Fruit fly (Drosophila melanogaster): ENCODE data around the gene Glyp.

Gene Glyp

DNA sequence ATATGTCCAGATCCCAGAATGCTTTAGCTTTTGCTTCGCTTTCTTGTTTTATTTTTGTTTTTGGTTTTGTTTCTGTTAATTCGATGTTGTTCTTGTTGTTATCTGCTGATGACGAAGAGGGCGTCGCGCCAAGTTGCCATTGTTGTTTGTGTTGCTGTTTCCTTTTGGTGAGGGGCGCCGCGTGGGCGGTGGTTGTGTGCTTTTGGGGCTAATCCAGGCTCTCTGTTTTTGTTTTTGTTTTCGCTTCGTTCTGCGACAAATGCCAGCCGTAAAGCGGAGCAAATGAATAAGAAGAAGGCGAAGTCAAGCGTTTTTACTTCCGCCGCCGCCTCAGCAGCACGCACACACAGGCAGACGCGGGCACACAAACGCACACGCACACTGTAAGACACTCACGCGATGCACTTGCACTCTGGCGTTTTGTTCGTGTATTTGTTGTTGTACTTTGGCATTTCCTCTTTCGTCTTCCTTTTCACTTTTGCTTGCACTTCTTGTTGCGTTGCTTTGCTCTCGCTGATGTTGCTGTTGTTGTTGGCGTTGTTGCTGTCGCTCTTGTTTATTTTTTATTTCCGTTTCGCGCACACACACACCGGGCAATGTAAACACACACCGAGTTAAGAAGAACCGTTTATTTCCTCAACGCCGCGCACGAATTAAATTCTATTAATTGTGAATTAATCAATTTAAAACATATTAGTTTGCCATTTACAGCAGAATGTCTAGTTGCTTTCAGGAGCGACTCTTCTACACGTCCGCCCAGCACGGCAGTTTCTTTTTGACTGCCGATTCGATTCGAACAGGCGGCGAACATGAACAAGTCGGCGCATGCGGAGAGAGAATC lies 47.6 kb downstream of the Glyp start, which contains the start of gene aop:
Gene aop, minus strand, starts transcription at position 786 of the 841 bp plus-strand sequence.
- TF ChIP-seq cnc (optimal IDR thresholded peaks at IDR 0.05) (no peak), CG12768 (GFP tag; optimal IDR thresholded peaks at IDR 0.05) (peak; percentile 60), toe (GFP tag; optimal IDR thresholded peaks at IDR 0.05) (peak; percentile 13), Clk (GFP tag; optimal IDR thresholded peaks at IDR 0.05) (peak; percentile 31), bab1 (GFP tag; optimal IDR thresholded peaks at IDR 0.05) (peak; percentile 48), ovo (GFP tag; optimal IDR thresholded peaks at IDR 0.05) (peak; percentile 35), CG7045 (GFP tag; optimal IDR thresholded peaks at IDR 0.05) (peak; percentile 27), CG11617 (GFP tag; optimal IDR thresholded peaks at IDR 0.05) (peak; percentile 80), Mnt (GFP tag; optimal IDR thresholded peaks at IDR 0.05) (peak; percentile 73), Crg-1 (GFP tag; optimal IDR thresholded peaks at IDR 0.05) (peak; percentile 63), CG1620 (GFP tag; optimal IDR thresholded peaks at IDR 0.05) (no peak), CG14711 (tag; optimal IDR thresholded peaks at IDR 0.05) (peak; percentile 15), cic (GFP tag; optimal IDR thresholded peaks at IDR 0.05) (peak; percentile 77), CG7101 (tag; optimal IDR thresholded peaks at IDR 0.05) (peak; percentile 62), pad (GFP tag; optimal IDR thresholded peaks at IDR 0.05) (peak; percentile 53), CG33017 (tag; optimal IDR thresholded peaks at IDR 0.05) (no peak), tj (GFP tag; optimal IDR thresholded peaks at IDR 0.05) (peak; percentile 84), kay (GFP tag; ENCODE audit: borderline replicate concordance) (peak; percentile 38), Hr96 (GFP tag; optimal IDR thresholded peaks at IDR 0.05) (peak; percentile 54), CG5204 (GFP tag; optimal IDR thresholded peaks at IDR 0.05) (peak; percentile 35)

DNA sequence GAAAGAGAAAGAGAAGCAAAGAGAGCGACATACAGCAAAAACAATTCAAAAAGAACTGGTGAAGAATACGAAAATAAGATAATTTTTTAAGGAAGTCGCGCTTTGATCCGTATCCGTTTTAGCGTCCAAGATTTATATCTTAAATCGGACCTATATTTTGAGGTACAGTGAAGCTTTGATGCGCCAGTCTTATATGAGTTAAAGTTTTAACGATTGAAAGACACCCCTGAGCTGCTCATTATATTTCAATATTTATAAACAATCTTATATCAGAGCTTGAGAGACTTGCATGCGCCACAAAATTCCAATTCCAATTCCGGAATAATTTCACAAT lies 48.2 kb downstream of the Glyp start:
- TF ChIP-seq cnc (optimal IDR thresholded peaks at IDR 0.05) (no peak), CG11617 (GFP tag; optimal IDR thresholded peaks at IDR 0.05) (no peak), ovo (GFP tag; optimal IDR thresholded peaks at IDR 0.05) (no peak), Crg-1 (GFP tag; optimal IDR thresholded peaks at IDR 0.05) (no peak), Mnt (GFP tag; optimal IDR thresholded peaks at IDR 0.05) (no peak), CG5204 (GFP tag; optimal IDR thresholded peaks at IDR 0.05) (no peak), tj (GFP tag; optimal IDR thresholded peaks at IDR 0.05) (no peak), Hr96 (GFP tag; optimal IDR thresholded peaks at IDR 0.05) (no peak), toe (GFP tag; optimal IDR thresholded peaks at IDR 0.05) (no peak), Clk (GFP tag; optimal IDR thresholded peaks at IDR 0.05) (no peak), cic (GFP tag; optimal IDR thresholded peaks at IDR 0.05) (no peak), CG12768 (GFP tag; optimal IDR thresholded peaks at IDR 0.05) (no peak), CG33017 (tag; optimal IDR thresholded peaks at IDR 0.05) (no peak), CG14711 (tag; optimal IDR thresholded peaks at IDR 0.05) (no peak), kay (GFP tag; ENCODE audit: borderline replicate concordance) (no peak), pad (GFP tag; optimal IDR thresholded peaks at IDR 0.05) (no peak), CG7101 (tag; optimal IDR thresholded peaks at IDR 0.05) (no peak)

DNA sequence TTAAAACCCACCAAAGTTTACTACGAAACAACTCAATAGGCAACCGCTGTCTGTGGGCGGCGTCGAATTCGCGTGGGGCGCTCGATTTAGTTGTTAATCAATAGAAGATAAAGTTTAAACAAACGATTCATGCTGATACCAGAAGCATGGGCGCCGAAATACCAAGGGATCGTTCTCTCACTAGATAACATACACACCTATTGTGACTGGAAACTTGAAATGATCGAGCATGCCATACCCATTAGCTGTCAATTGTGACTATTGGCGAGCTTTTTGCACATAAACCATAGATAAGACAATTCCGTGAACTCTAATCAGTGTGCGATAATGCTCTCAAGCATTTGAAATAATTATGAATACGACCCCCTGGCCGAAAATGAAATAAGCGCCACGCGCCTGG lies 48.8 kb downstream of the Glyp start:
- TF ChIP-seq cic (GFP tag; optimal IDR thresholded peaks at IDR 0.05) = peak; percentile 2
- no peak for TF ChIP-seq CG14711 (tag; optimal IDR thresholded peaks at IDR 0.05)

DNA sequence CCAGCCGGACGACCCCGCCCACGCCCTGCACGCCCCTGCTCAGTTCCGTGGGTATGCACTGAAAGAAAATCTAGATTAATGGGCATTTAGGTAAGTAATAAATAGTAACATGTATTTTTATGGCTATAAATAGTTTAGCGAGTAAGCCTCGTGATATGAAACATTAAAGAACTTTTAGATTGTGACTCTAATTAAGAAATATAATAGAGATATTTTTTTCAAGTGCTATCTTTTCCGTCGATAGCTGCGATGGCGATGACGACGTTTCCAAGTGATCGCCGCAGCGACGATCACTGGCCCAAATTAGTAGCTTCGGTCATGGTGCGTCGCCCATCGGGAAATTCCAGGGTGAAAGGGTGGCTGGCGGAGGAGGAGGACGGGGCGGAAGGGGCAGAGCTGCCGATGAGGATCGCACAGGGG lies 49.5 kb downstream of the Glyp start:
- TF ChIP-seq Mnt (GFP tag; optimal IDR thresholded peaks at IDR 0.05) (no peak), toe (GFP tag; optimal IDR thresholded peaks at IDR 0.05) (peak; percentile 14), CG33017 (tag; optimal IDR thresholded peaks at IDR 0.05) (peak; percentile 14), CG11617 (GFP tag; optimal IDR thresholded peaks at IDR 0.05) (no peak), Hr96 (GFP tag; optimal IDR thresholded peaks at IDR 0.05) (peak; percentile 10), Clk (GFP tag; optimal IDR thresholded peaks at IDR 0.05) (no peak), cic (GFP tag; optimal IDR thresholded peaks at IDR 0.05) (no peak), CG5204 (GFP tag; optimal IDR thresholded peaks at IDR 0.05) (no peak), bab1 (GFP tag; optimal IDR thresholded peaks at IDR 0.05) (no peak), tj (GFP tag; optimal IDR thresholded peaks at IDR 0.05) (peak; percentile 2), CG7101 (tag; optimal IDR thresholded peaks at IDR 0.05) (peak; percentile 41), kay (GFP tag; ENCODE audit: borderline replicate concordance) (no peak), cnc (optimal IDR thresholded peaks at IDR 0.05) (no peak), Crg-1 (GFP tag; optimal IDR thresholded peaks at IDR 0.05) (no peak), CG1620 (GFP tag; optimal IDR thresholded peaks at IDR 0.05) (no peak), pad (GFP tag; optimal IDR thresholded peaks at IDR 0.05) (no peak), CG12768 (GFP tag; optimal IDR thresholded peaks at IDR 0.05) (no peak), CG7045 (GFP tag; optimal IDR thresholded peaks at IDR 0.05) (peak; percentile 25), ovo (GFP tag; optimal IDR thresholded peaks at IDR 0.05) (no peak), CG14711 (tag; optimal IDR thresholded peaks at IDR 0.05) (peak; percentile 33)

DNA sequence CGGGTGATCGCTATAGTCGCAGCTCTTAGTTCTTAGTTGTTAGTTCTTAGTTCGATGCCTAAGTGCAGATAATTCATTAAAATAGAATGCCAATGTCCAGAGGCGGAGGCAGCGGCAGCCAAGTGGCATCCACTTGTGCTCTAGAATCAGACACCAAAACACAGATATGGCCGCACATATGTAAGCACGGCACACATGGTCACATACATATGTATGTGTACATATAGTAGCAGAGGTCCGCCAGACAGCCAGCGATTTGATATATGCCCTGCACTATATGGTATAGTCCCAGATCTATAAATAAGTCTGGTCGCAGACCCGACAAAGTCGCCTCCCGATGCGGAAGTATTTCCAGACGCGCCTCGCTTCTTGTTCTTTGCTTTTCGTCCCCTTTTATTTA lies 50.1 kb downstream of the Glyp start:
- no peak for TF ChIP-seq pad (GFP tag; optimal IDR thresholded peaks at IDR 0.05)
- TF ChIP-seq CG14711 (tag; optimal IDR thresholded peaks at IDR 0.05) = no peak
- no peak for TF ChIP-seq bab1 (GFP tag; optimal IDR thresholded peaks at IDR 0.05)
- TF ChIP-seq tj (GFP tag; optimal IDR thresholded peaks at IDR 0.05) = no peak
- no peak for TF ChIP-seq ovo (GFP tag; optimal IDR thresholded peaks at IDR 0.05)
- TF ChIP-seq cnc (optimal IDR thresholded peaks at IDR 0.05) = no peak
- no peak for TF ChIP-seq toe (GFP tag; optimal IDR thresholded peaks at IDR 0.05)
- no peak for TF ChIP-seq CG5204 (GFP tag; optimal IDR thresholded peaks at IDR 0.05)
- TF ChIP-seq CG7101 (tag; optimal IDR thresholded peaks at IDR 0.05) = no peak
- TF ChIP-seq kay (GFP tag; ENCODE audit: borderline replicate concordance) = no peak
- no peak for TF ChIP-seq cic (GFP tag; optimal IDR thresholded peaks at IDR 0.05)
- no peak for TF ChIP-seq Hr96 (GFP tag; optimal IDR thresholded peaks at IDR 0.05)
- TF ChIP-seq Crg-1 (GFP tag; optimal IDR thresholded peaks at IDR 0.05) = no peak
- TF ChIP-seq CG1620 (GFP tag; optimal IDR thresholded peaks at IDR 0.05) = no peak
- no peak for TF ChIP-seq CG11617 (GFP tag; optimal IDR thresholded peaks at IDR 0.05)
- no peak for TF ChIP-seq Mnt (GFP tag; optimal IDR thresholded peaks at IDR 0.05)
- TF ChIP-seq CG33017 (tag; optimal IDR thresholded peaks at IDR 0.05) = no peak
- no peak for TF ChIP-seq CG12768 (GFP tag; optimal IDR thresholded peaks at IDR 0.05)
- TF ChIP-seq CG7045 (GFP tag; optimal IDR thresholded peaks at IDR 0.05) = no peak
- TF ChIP-seq Clk (GFP tag; optimal IDR thresholded peaks at IDR 0.05) = no peak
